Worm (Caenorhabditis elegans): ENCODE measurements around the gene hsp-25.

- TF ChIP-seq ama-1 (optimal IDR thresholded peaks at IDR 0.05) (no peak), egl-5 (tag; optimal IDR thresholded peaks at IDR 0.05) (no peak), elt-2 (tag; optimal IDR thresholded peaks at IDR 0.05) (no peak), nhr-76 (tag; optimal IDR thresholded peaks at IDR 0.05) (no peak)
These were observed 24.9 kb upstream of the hsp-25 start for ce11 chrX:6064385-6064784.

Measured in whole organism, L3 larva.